Fruit fly (Drosophila melanogaster): ENCODE data around the gene csw.

csw gene

dm6 chrX:2149478-2149877, 55.4 kb downstream of the csw start, which contains the start of gene bcn92 (continued):
- TF ChIP-seq CG10274 (GFP tag; optimal IDR thresholded peaks at IDR 0.05) (no peak), gce (GFP tag; IDR thresholded peaks at IDR 0.05) (no peak), CG4617 (GFP tag; optimal IDR thresholded peaks at IDR 0.05; ENCODE audit: borderline replicate concordance) (peak; percentile 24), CG10147 (GFP tag; optimal IDR thresholded peaks at IDR 0.05) (peak; percentile 29), Side (GFP tag; optimal IDR thresholded peaks at IDR 0.05) (peak; percentile 35), usp (GFP tag; optimal IDR thresholded peaks at IDR 0.05) (no peak), tap (tag; optimal IDR thresholded peaks at IDR 0.05) (no peak), Xrp1 (GFP tag; IDR thresholded peaks at IDR 0.05) (peak; percentile 15; the same call in 1 of the 2 replicates), CG15269 (tag; optimal IDR thresholded peaks at IDR 0.05) (peak; percentile 43), CkIIα-i1 (GFP tag; IDR thresholded peaks at IDR 0.05) (no peak), zfh2 (GFP tag; optimal IDR thresholded peaks at IDR 0.05) (peak; percentile 29), dm (GFP tag; optimal IDR thresholded peaks at IDR 0.05) (peak; percentile 64), CG3407 (GFP tag; optimal IDR thresholded peaks at IDR 0.05) (no peak), Hr51 (GFP tag; optimal IDR thresholded peaks at IDR 0.05) (peak in 1 of 2 experiments; percentile 17), esg (GFP tag; conservative IDR thresholded peaks at IDR 0.05) (no peak), CG6272 (GFP tag; IDR thresholded peaks at IDR 0.05) (peak; percentile 31; the same call in 1 of the 2 replicates), CG1233 (GFP tag; optimal IDR thresholded peaks at IDR 0.05) (no peak), nom (GFP tag; optimal IDR thresholded peaks at IDR 0.05) (no peak), CG8944 (GFP tag; optimal IDR thresholded peaks at IDR 0.05) (no peak), CG10979 (tag; optimal IDR thresholded peaks at IDR 0.05) (peak; percentile 7), H2.0 (GFP tag; IDR thresholded peaks at IDR 0.05) (no peak), inv (GFP tag; IDR thresholded peaks at IDR 0.05; ENCODE audit: partially characterized antibody) (peak; percentile 93), nmo (GFP tag; optimal IDR thresholded peaks at IDR 0.05) (peak; percentile 54), lbe (GFP tag; optimal IDR thresholded peaks at IDR 0.05) (peak; percentile 23), CG43689 (GFP tag; IDR thresholded peaks at IDR 0.05) (no peak), CG13424 (tag; optimal IDR thresholded peaks at IDR 0.05) (peak; percentile 38), tgo (GFP tag; IDR thresholded peaks at IDR 0.05) (no peak), sob (GFP tag; IDR thresholded peaks at IDR 0.05) (peak; percentile 57), kah (GFP tag; optimal IDR thresholded peaks at IDR 0.05) (no peak), Mad (GFP tag; optimal IDR thresholded peaks at IDR 0.05) (peak; percentile 39), CG11723 (GFP tag; optimal IDR thresholded peaks at IDR 0.05) (no peak), CG9797 (GFP tag; optimal IDR thresholded peaks at IDR 0.05) (peak; percentile 80), D (optimal IDR thresholded peaks at IDR 0.05) (no peak), D (GFP tag; optimal IDR thresholded peaks at IDR 0.05) (no peak), peb (GFP tag; IDR thresholded peaks at IDR 0.05) (0 out of 2 replicates have a peak, but pooled peaks have one; percentile 24), ewg (GFP tag; optimal IDR thresholded peaks at IDR 0.05) (no peak), tin (GFP tag; optimal IDR thresholded peaks at IDR 0.05) (peak; percentile 52), Sin3A (optimal IDR thresholded peaks at IDR 0.05) (peak; percentile 30), CG4360 (GFP tag; IDR thresholded peaks at IDR 0.05) (no peak), wek (GFP tag; optimal IDR thresholded peaks at IDR 0.05) (no peak), Six4 (GFP tag; optimal IDR thresholded peaks at IDR 0.05) (peak; percentile 21), CG7556 (GFP tag; optimal IDR thresholded peaks at IDR 0.05) (no peak), CG8765 (GFP tag; IDR thresholded peaks at IDR 0.05) (no peak), h (optimal IDR thresholded peaks at IDR 0.05) (no peak), CG4328 (GFP tag; optimal IDR thresholded peaks at IDR 0.05) (no peak), Sry-δ (GFP tag; optimal IDR thresholded peaks at IDR 0.05) (peak; percentile 90), Awh (GFP tag; IDR thresholded peaks at IDR 0.05) (no peak), Chrac-16 (GFP tag; optimal IDR thresholded peaks at IDR 0.05) (peak; percentile 29), Hmx (GFP tag; optimal IDR thresholded peaks at IDR 0.05) (no peak), gt (GFP tag; IDR thresholded peaks at IDR 0.05) (no peak), sim (GFP tag; IDR thresholded peaks at IDR 0.05) (no peak), pros (GFP tag; optimal IDR thresholded peaks at IDR 0.05) (no peak), CG1647 (GFP tag; optimal IDR thresholded peaks at IDR 0.05) (peak; percentile 26)

All from whole organism, embryonic.